Worm (Caenorhabditis elegans) whole organism, L3 larva: ENCODE results near the gene srbc-23.

Experiments used
- R02D3.7 ChIP-seq: fragments of 150-350 bp; optimal IDR thresholded peaks from 2 replicates; lab custom pipeline; 2014; ENCODE audit warnings: missing biosample characterization, missing genetic modification characterization
- ama-1 ChIP-seq: fragments of 150-350 bp; optimal IDR thresholded peaks from 2 replicates; lab custom pipeline; 2018
- ceh-28 ChIP-seq: fragments of 150-350 bp; optimal IDR thresholded peaks from 2 replicates; lab custom pipeline; 2014; ENCODE audit warnings: missing biosample characterization, missing genetic modification reagents, missing genetic modification characterization
- elt-2 ChIP-seq: sonication (generic microtip); optimal IDR thresholded peaks from 2 replicates; lab custom pipeline; 2016; ENCODE audit warnings: missing genetic modification reagents, mild to moderate bottlenecking, missing genetic modification characterization, missing compliant biosample characterization
- elt-3 ChIP-seq, 3 experiments: fragments of 150-350 bp in 1 of 3; sonication (generic microtip) in 2 of 3; optimal IDR thresholded peaks; 2 replicates in 2 of 3; 4 replicates in 1 of 3; lab custom pipeline; 2014 to 2017; ENCODE audit warnings: missing biosample characterization in 3 of 3, missing genetic modification characterization in 3 of 3
- lin-39 ChIP-seq: fragments of 150-350 bp; optimal IDR thresholded peaks from 2 replicates; lab custom pipeline; 2018; ENCODE audit warnings: missing biosample characterization, missing genetic modification reagents, missing genetic modification characterization
- nhr-28 ChIP-seq: fragments of 150-350 bp; optimal IDR thresholded peaks from 2 replicates; lab custom pipeline; 2014; ENCODE audit warnings: missing biosample characterization, missing genetic modification characterization
- skn-1 ChIP-seq: fragments of 150-350 bp; optimal IDR thresholded peaks from 2 replicates; lab custom pipeline; 2014; ENCODE audit warnings: missing biosample characterization, missing genetic modification characterization
- zag-1 ChIP-seq: fragments of 150-350 bp; optimal IDR thresholded peaks from 2 replicates; lab custom pipeline; 2014; ENCODE audit warnings: missing biosample characterization, missing genetic modification characterization
- ztf-11 ChIP-seq: fragments of 150-350 bp; optimal IDR thresholded peaks from 2 replicates; lab custom pipeline; 2014; ENCODE audit warnings: missing biosample characterization, missing genetic modification characterization

DNA sequence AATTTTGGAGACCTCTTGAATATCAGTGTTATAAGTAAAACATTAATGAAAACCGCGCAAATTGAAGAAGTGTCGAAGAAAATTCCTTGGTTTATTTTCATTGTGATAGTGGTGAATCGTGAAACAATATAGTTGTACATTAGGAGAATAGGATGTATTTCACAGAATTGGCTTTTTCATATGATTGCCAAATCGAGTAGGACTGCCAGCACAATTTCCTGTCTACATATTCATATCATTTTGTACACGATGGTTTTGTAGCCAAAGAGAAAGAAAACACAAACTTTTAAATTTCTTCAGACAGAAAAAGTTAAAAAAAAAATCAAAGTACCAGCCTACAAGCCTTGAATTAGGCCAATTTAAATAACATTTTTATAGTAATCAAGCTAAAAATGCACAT lies 10.4 kb downstream of the srbc-23 start, which contains the start of gene str-255:
- no peak for TF ChIP-seq ama-1 (lab: Kevin White, UChicago)
- TF ChIP-seq ztf-11 (tag; lab: Kevin White, UChicago) = no peak
- no peak for TF ChIP-seq elt-2
- TF ChIP-seq elt-3 (tag; optimal IDR thresholded peaks at IDR 0.05; lab: Kevin White, UChicago) = no peak
- TF ChIP-seq zag-1 (tag; lab: Kevin White, UChicago) = no peak
- no peak for TF ChIP-seq R02D3.7
- TF ChIP-seq skn-1 (tag; lab: Kevin White, UChicago) = no peak
- TF ChIP-seq ceh-28 (tag; lab: Kevin White, UChicago) = no peak
- TF ChIP-seq nhr-28 (tag; lab: Kevin White, UChicago) = no peak
- TF ChIP-seq lin-39 (tag; lab: Kevin White, UChicago) = no peak
